Worm (Caenorhabditis elegans): ENCODE results near the gene srg-31.

Gene srg-31

DNA sequence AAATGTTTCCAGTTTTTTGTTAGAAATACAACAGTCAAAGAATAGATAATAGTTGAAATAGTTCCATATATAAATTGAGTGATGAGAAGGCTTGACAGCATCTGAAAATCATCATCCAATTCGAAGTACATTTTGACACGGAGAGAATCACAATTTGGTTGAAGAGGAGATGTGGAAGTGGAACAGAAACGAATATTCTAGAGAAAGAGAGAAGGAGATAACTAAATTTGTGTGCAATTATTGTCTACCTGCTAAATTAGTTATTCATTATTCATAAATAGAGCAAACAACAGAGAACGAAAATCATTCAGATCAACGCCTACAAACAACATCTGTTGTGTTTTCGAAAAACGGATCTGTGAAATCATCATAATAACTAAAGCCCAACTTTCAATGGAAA is at the start of gene srg-31:
Gene srg-31, minus strand, starts transcription at position 101 of the 400 bp plus-strand sequence.
- TF ChIP-seq him-1 (tag; optimal IDR thresholded peaks at IDR 0.05) = no peak

DNA sequence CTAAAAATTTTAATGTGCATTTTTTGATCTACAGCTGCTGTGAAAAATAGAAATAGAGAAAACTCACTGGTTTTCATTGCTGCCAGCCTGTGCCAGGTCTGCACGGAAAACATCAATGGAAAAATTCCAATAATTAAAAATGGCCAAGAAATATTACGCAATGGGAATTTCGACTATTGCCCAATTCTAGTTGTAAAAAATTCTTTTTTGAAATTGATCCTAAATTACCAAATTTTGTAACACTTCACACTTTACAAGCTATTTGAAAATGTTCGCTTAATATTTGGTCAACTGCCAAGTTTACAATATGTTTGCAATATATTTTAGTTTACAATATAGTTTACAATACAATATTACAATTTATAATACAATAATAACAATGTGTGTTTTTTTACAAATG is 47.0 kb upstream of the srg-31 start:
- TF ChIP-seq him-1 (tag; optimal IDR thresholded peaks at IDR 0.05) (no peak), dao-5 (tag; optimal IDR thresholded peaks at IDR 0.05) (no peak), W03F9.2 (tag; optimal IDR thresholded peaks at IDR 0.05) (no peak)

ce11 chrV:6998303-6998884 is 44.7 kb upstream of the srg-31 start, which contains the start of gene nhr-42:
nhr-42 (plus strand) TSS chrV:6998819.
- TF ChIP-seq him-1 (tag; optimal IDR thresholded peaks at IDR 0.05) (no peak), dao-5 (tag; optimal IDR thresholded peaks at IDR 0.05) (no peak), W03F9.2 (tag; optimal IDR thresholded peaks at IDR 0.05) (no peak)

DNA sequence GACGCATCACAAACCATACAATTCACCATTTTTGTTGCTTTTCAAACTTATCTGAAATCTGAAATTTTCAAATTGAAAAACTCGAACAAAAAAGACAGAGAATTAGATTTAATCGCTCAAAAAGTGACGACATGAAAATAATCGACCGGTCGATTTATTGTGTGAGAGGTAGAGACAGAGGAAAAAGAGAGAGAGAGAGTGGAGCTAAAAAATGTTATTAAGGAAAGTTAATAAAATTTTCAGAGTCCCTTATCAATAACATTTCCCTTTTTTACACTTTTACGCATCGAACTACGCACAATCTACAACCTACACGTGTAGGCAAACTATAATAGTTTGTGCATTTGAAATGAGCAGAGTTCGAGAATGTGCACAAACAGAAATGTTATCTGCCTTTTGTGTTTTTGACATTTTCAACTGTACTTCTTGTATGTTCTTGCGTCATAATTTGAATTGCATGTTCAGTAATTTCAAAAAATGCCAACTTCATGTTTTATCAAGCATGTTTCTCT is 43.4 kb upstream of the srg-31 start, which contains the start of gene nhr-107:
Gene nhr-107, minus strand, starts transcription at position 51 of the 512 bp plus-strand sequence.
- TF ChIP-seq dao-5 (tag; optimal IDR thresholded peaks at IDR 0.05) = no peak
- no peak for TF ChIP-seq W03F9.2 (tag; optimal IDR thresholded peaks at IDR 0.05)

- TF ChIP-seq W03F9.2 (tag; optimal IDR thresholded peaks at IDR 0.05) (no peak), dao-5 (tag; optimal IDR thresholded peaks at IDR 0.05) (no peak), him-1 (tag; optimal IDR thresholded peaks at IDR 0.05) (no peak)
Observed at ce11 chrV:6993999-6994398, 40.3 kb upstream of the srg-31 start.

DNA sequence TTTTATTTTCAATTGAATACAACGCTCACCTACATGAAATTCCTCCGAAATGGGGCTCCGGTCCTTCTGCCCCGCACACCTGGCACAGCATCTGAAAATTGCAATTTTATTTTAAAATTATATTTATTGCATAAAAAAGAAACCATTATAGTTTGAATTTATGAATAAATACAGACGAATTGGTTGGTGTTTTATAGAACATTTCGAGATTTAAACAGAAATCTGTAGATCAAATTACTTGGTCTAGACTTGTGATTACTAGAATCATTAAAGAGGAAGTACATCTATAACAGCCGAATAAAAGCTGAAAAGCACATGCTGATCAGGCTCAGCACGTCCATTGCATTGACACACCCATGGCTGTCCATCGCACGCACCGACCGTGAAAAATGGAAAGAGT is 38.1 kb upstream of the srg-31 start, which contains the start of gene nhr-162:
Gene nhr-162, minus strand, starts transcription at position 101 of the 400 bp plus-strand sequence.
- TF ChIP-seq dao-5 (tag; optimal IDR thresholded peaks at IDR 0.05) = no peak
- TF ChIP-seq him-1 (tag; optimal IDR thresholded peaks at IDR 0.05) = no peak
- TF ChIP-seq W03F9.2 (tag; optimal IDR thresholded peaks at IDR 0.05) = no peak

- TF ChIP-seq dao-5 (tag; optimal IDR thresholded peaks at IDR 0.05) = no peak
Observed at ce11 chrV:6989626-6990138, 36.0 kb upstream of the srg-31 start, which contains the start of gene nhr-140. nhr-140 (minus strand) TSS chrV:6989676.

- TF ChIP-seq W03F9.2 (tag; optimal IDR thresholded peaks at IDR 0.05) (no peak), him-1 (tag; optimal IDR thresholded peaks at IDR 0.05) (no peak), dao-5 (tag; optimal IDR thresholded peaks at IDR 0.05) (no peak)
Observed at ce11 chrV:6987673-6988072, 34.0 kb upstream of the srg-31 start, which contains the start of gene nhr-139. nhr-139 (minus strand) TSS chrV:6987773.

- no peak for TF ChIP-seq W03F9.2 (tag; optimal IDR thresholded peaks at IDR 0.05)
- no peak for TF ChIP-seq him-1 (tag; optimal IDR thresholded peaks at IDR 0.05)
- no peak for TF ChIP-seq dao-5 (tag; optimal IDR thresholded peaks at IDR 0.05)
Observed at ce11 chrV:6985943-6986342, 32.2 kb upstream of the srg-31 start, which contains the start of gene nhr-163. nhr-163 (minus strand) TSS chrV:6986043.

- TF ChIP-seq him-1 (tag; optimal IDR thresholded peaks at IDR 0.05) (no peak), dao-5 (tag; optimal IDR thresholded peaks at IDR 0.05) (no peak), W03F9.2 (tag; optimal IDR thresholded peaks at IDR 0.05) (no peak)
Observed at ce11 chrV:6982813-6983212, 29.1 kb upstream of the srg-31 start, which contains the start of gene nhr-161. nhr-161 (minus strand) TSS chrV:6982913.

ce11 chrV:6979019-6979418 is 25.3 kb upstream of the srg-31 start, which contains the start of gene sre-12:
sre-12 (minus strand) TSS chrV:6979119.
- no peak for TF ChIP-seq him-1 (tag; optimal IDR thresholded peaks at IDR 0.05)
- no peak for TF ChIP-seq W03F9.2 (tag; optimal IDR thresholded peaks at IDR 0.05)
- TF ChIP-seq dao-5 (tag; optimal IDR thresholded peaks at IDR 0.05) = no peak

DNA sequence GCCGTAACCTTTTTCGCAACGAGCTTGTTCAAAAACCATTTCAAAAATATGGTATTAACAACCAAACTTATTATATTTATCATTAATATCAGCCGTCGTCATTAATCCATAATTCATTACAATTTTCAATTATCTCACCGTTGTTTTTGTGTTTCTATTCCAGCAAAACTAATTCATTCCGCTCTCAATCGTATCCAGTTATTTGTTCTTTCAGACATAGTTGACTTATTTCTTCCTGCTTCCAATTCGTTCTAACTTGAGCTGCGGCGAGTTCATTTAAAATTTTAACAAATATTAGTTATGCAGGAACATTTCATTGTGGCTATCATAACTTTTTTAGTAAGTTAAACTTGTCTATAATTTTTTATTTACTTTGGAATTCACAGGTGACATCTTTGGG is 22.4 kb upstream of the srg-31 start, which contains the start of gene srx-16:
Gene srx-16, plus strand, starts transcription at position 301 of the 400 bp plus-strand sequence.
- no peak for TF ChIP-seq him-1 (tag; optimal IDR thresholded peaks at IDR 0.05)
- TF ChIP-seq dao-5 (tag; optimal IDR thresholded peaks at IDR 0.05) = no peak
- no peak for TF ChIP-seq W03F9.2 (tag; optimal IDR thresholded peaks at IDR 0.05)

DNA sequence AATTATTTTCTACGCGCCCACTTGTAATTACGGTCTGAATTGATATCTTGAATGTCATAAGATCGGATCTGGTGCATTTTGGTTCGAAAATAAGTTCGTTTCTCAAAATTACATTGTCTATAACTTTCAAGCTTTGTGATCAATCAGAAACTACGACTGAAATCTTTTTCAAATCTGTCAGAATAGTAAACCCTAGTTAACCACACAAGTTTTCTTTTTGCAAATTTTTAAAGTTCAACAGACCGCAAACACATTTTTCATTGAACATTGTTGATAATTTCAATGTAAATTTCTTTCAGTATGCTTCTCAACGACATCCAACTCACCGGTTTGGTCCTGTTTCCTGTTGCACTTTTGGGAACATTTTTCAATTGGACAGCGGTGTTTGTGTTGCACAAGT is 17.9 kb upstream of the srg-31 start, which contains the start of gene srx-59:
Gene srx-59, plus strand, starts transcription at position 301 of the 400 bp plus-strand sequence.
- TF ChIP-seq W03F9.2 (tag; optimal IDR thresholded peaks at IDR 0.05) (no peak), him-1 (tag; optimal IDR thresholded peaks at IDR 0.05) (no peak), dao-5 (tag; optimal IDR thresholded peaks at IDR 0.05) (no peak)

DNA sequence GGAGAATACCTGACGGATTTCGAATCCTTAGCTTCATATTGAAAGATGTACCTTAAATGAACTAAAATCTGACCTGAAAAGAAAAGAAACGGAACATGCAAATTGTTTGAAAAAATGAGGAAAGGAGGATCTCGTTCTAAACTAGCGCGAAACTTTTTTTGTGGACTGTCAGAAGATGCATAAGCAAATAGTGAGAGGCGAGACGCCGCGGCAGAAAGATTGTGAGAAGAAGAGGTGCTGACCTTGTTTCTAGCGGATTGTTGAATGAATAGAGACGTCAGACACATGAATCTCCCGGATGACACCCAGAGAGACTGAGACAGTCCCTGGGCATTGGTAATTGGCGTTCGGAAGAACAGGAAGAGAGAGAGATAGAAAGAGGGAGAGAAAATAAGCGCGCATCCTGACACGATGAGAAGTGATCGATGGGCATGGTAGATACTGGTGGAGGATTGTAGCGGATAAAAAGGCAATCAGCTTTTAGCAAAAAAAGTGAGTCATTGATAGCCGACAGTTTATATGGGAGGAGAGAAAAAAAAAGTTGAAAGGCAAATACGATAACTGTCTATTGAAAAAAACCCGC is 16.3 kb upstream of the srg-31 start, which contains the start of gene ptr-15:
Gene ptr-15, minus strand, starts transcription at position 51 of the 583 bp plus-strand sequence.
- TF ChIP-seq him-1 (tag; optimal IDR thresholded peaks at IDR 0.05) (no peak), W03F9.2 (tag; optimal IDR thresholded peaks at IDR 0.05) (no peak), dao-5 (tag; optimal IDR thresholded peaks at IDR 0.05) (no peak)
